Worm (Caenorhabditis elegans) whole organism, early embryonic: Measurements from ENCODE around the gene srw-54.

Experiments
- B0310.2 ChIP-seq: sonication (generic microtip); optimal IDR thresholded peaks from 2 replicates; lab custom pipeline; 2016; ENCODE audit warnings: mild to moderate bottlenecking, missing genetic modification characterization, missing compliant biosample characterization
- ama-1 ChIP-seq: fragments of 150-350 bp; optimal IDR thresholded peaks from 2 replicates; lab custom pipeline; 2014
- ceh-36 ChIP-seq: sonication (generic microtip); optimal IDR thresholded peaks from 2 replicates; lab custom pipeline; 2016; ENCODE audit warnings: missing genetic modification characterization, inconsistent platforms, missing compliant biosample characterization
- flt-1 ChIP-seq: fragments of 200-800 bp; sonication (Bioruptor generic); IDR thresholded peaks from 2 replicates; pipeline ENCODE4 v1.3.6; 2022; ENCODE audit warnings: missing genetic modification characterization, missing compliant biosample characterization
- hmbx-1 ChIP-seq: sonication (generic microtip); optimal IDR thresholded peaks from 2 replicates; lab custom pipeline; 2016; ENCODE audit warnings: mild to moderate bottlenecking, missing genetic modification characterization, missing compliant biosample characterization
- hnd-1 ChIP-seq: sonication (generic microtip); optimal IDR thresholded peaks from 2 replicates; lab custom pipeline; 2016; ENCODE audit warnings: missing genetic modification characterization, missing compliant biosample characterization
- pes-1 ChIP-seq: fragments of 200-800 bp; sonication (Bioruptor generic); IDR thresholded peaks from 2 replicates; pipeline ENCODE4 v1.3.6; 2022; ENCODE audit warnings: missing genetic modification reagents, missing genetic modification characterization, missing compliant biosample characterization
- tbx-11 ChIP-seq: fragments of 200-800 bp; sonication (Bioruptor generic); IDR thresholded peaks from 2 replicates; pipeline ENCODE4 v1.3.6; 2022; ENCODE audit warnings: missing genetic modification characterization, missing compliant biosample characterization
- tbx-37 ChIP-seq: fragments of 200-800 bp; sonication (Bioruptor generic); conservative IDR thresholded peaks from 2 replicates; pipeline ENCODE4 v1.3.6; 2022; ENCODE audit warnings: missing genetic modification reagents, missing genetic modification characterization, missing compliant biosample characterization

- TF ChIP-seq ama-1 (lab: Kevin White, UChicago) = no peak
- no peak for TF ChIP-seq hnd-1 (tag; lab: Kevin White, UChicago)
- TF ChIP-seq tbx-37 (GFP tag; lab: Robert Waterston, UW) = no peak
- TF ChIP-seq hmbx-1 (tag; lab: Kevin White, UChicago) = no peak
- no peak for TF ChIP-seq B0310.2 (tag; lab: Kevin White, UChicago)
- TF ChIP-seq ceh-36 (tag; lab: Kevin White, UChicago) = no peak
- TF ChIP-seq flt-1 (GFP tag; lab: Robert Waterston, UW) = no peak
- no peak for TF ChIP-seq pes-1
- TF ChIP-seq tbx-11 (GFP tag; lab: Robert Waterston, UW) = no peak
These were observed at the start of gene srw-54 for ce11 chrV:16610791-16611385.
